Worm (Caenorhabditis elegans) whole organism, L1 larva: ENCODE results near the gene T28A11.20.

Source experiments
- C04F5.9 ChIP-seq: sonication (generic microtip); optimal IDR thresholded peaks from 2 replicates; lab custom pipeline; 2016; ENCODE audit warnings: missing genetic modification characterization, missing compliant biosample characterization
- C16A3.4 ChIP-seq: fragments of 150-350 bp; optimal IDR thresholded peaks from 2 replicates; lab custom pipeline; 2014; ENCODE audit warnings: missing biosample characterization, missing genetic modification characterization
- C34B4.2 ChIP-seq: sonication (generic microtip); optimal IDR thresholded peaks from 2 replicates; lab custom pipeline; 2017; ENCODE audit warnings: mild to moderate bottlenecking, missing genetic modification characterization, missing compliant biosample characterization
- Y116A8C.19 ChIP-seq: sonication (generic microtip); optimal IDR thresholded peaks from 2 replicates; lab custom pipeline; 2016; ENCODE audit warnings: missing compliant biosample characterization, missing genetic modification characterization, borderline replicate concordance
- alr-1 ChIP-seq: fragments of 200-800 bp; sonication (Bioruptor generic); optimal IDR thresholded peaks from 2 replicates; lab custom pipeline; 2018; ENCODE audit warnings: borderline replicate concordance, mild to moderate bottlenecking, missing genetic modification characterization, missing compliant biosample characterization
- aly-2 ChIP-seq: fragments of 150-350 bp; optimal IDR thresholded peaks from 2 replicates; lab custom pipeline; 2014; ENCODE audit warnings: missing biosample characterization, missing genetic modification characterization
- ama-1 ChIP-seq: fragments of 150-350 bp; optimal IDR thresholded peaks from 2 replicates; lab custom pipeline; 2014
- blmp-1 ChIP-seq: fragments of 150-350 bp; optimal IDR thresholded peaks from 2 replicates; lab custom pipeline; 2014; ENCODE audit warnings: missing biosample characterization, missing genetic modification characterization
- ceh-63 ChIP-seq: fragments of 200-800 bp; sonication (Bioruptor generic); optimal IDR thresholded peaks from 2 replicates; lab custom pipeline; 2018; ENCODE audit warnings: mild to moderate bottlenecking, missing genetic modification characterization, missing compliant biosample characterization
- ceh-82 ChIP-seq, 3 experiments: fragments of 150-350 bp in 1 of 3; sonication (generic microtip) in 2 of 3; optimal IDR thresholded peaks; 2 replicates each; lab custom pipeline; 2014 to 2017; ENCODE audit warnings: missing biosample characterization in 3 of 3, missing genetic modification characterization in 3 of 3
- ceh-90 ChIP-seq: sonication (generic microtip); optimal IDR thresholded peaks from 2 replicates; lab custom pipeline; 2016; ENCODE audit warnings: missing genetic modification characterization, missing compliant biosample characterization
- dsc-1 ChIP-seq: sonication (generic microtip); optimal IDR thresholded peaks from 2 replicates; lab custom pipeline; 2016; ENCODE audit warnings: mild to moderate bottlenecking, missing genetic modification characterization, missing compliant biosample characterization
- efl-1 ChIP-seq, 4 experiments: fragments of 150-350 bp; optimal IDR thresholded peaks in 3 of 4; peaks in 1 of 4; 1 replicate in 1 of 4; 2 replicates in 3 of 4; lab custom pipeline; 2014; ENCODE audit warnings: missing biosample characterization in 2 of 4, missing genetic modification characterization in 2 of 4, missing genetic modification reagents in 2 of 4
- efl-3 ChIP-seq: fragments of 200-800 bp; sonication (Bioruptor generic); optimal IDR thresholded peaks from 2 replicates; lab custom pipeline; 2018; ENCODE audit warnings: mild to moderate bottlenecking, missing genetic modification characterization, missing compliant biosample characterization
- egl-13 ChIP-seq: sonication (generic microtip); optimal IDR thresholded peaks from 2 replicates; lab custom pipeline; 2016; ENCODE audit warnings: missing genotype, missing genetic modification reagents, missing genetic modification characterization, missing compliant biosample characterization
- elt-2 ChIP-seq: sonication (generic microtip); optimal IDR thresholded peaks from 2 replicates; lab custom pipeline; 2016; ENCODE audit warnings: missing genetic modification characterization, mild to moderate bottlenecking, inconsistent platforms, missing compliant biosample characterization, missing genetic modification reagents
- ets-5 ChIP-seq: fragments of 200-800 bp; sonication (Bioruptor generic); IDR thresholded peaks from 2 replicates; pipeline ENCODE4 v1.3.6; 2022; ENCODE audit warnings: missing genetic modification characterization, missing compliant biosample characterization
- fkh-10 ChIP-seq: sonication (generic microtip); optimal IDR thresholded peaks from 2 replicates; lab custom pipeline; 2017; ENCODE audit warnings: missing biosample characterization, missing genetic modification reagents, missing genetic modification characterization
- grh-1 ChIP-seq: fragments of 200-800 bp; sonication (Bioruptor generic); IDR thresholded peaks from 2 replicates; pipeline ENCODE4 v1.3.6; 2022; ENCODE audit warnings: missing genetic modification reagents, missing genetic modification characterization, missing compliant biosample characterization
- hlh-4 ChIP-seq: sonication (generic microtip); optimal IDR thresholded peaks from 2 replicates; lab custom pipeline; 2016; ENCODE audit warnings: mild to moderate bottlenecking, missing genetic modification characterization, missing compliant biosample characterization
- hpl-2 ChIP-seq: fragments of 150-350 bp; optimal IDR thresholded peaks from 2 replicates; lab custom pipeline; 2014; ENCODE audit warnings: missing biosample characterization, missing genetic modification reagents, missing genetic modification characterization
- isw-1 ChIP-seq: fragments of 200-800 bp; sonication (Bioruptor generic); IDR thresholded peaks from 2 replicates; pipeline ENCODE4 v1.3.6; 2022; ENCODE audit warnings: missing genetic modification characterization, missing compliant biosample characterization
- jun-1 ChIP-seq: fragments of 150-350 bp; optimal IDR thresholded peaks from 2 replicates; lab custom pipeline; 2014; ENCODE audit warnings: missing biosample characterization, missing genetic modification reagents, missing genetic modification characterization
- lin-14 ChIP-seq: fragments of 200-800 bp; sonication (Bioruptor generic); optimal IDR thresholded peaks from 2 replicates; lab custom pipeline; 2018; ENCODE audit warnings: mild to moderate bottlenecking, missing genetic modification characterization, moderate library complexity, missing compliant biosample characterization
- lin-15B ChIP-seq: fragments of 150-350 bp; sonication (generic microtip); optimal IDR thresholded peaks from 3 replicates; lab custom pipeline; 2014; ENCODE audit warnings: missing biosample characterization, missing genetic modification characterization
- lin-35 ChIP-seq, 2 experiments: fragments of 150-350 bp; optimal IDR thresholded peaks; 2 replicates each; lab custom pipeline; 2014; ENCODE audit warnings: missing biosample characterization in 2 of 2, missing genetic modification characterization in 2 of 2, missing genetic modification reagents in 2 of 2
- lin-39 ChIP-seq: fragments of 150-350 bp; optimal IDR thresholded peaks from 2 replicates; lab custom pipeline; 2014; ENCODE audit warnings: missing biosample characterization, missing genetic modification reagents, missing genetic modification characterization
- lir-3 ChIP-seq: sonication (generic microtip); optimal IDR thresholded peaks from 2 replicates; lab custom pipeline; 2016; ENCODE audit warnings: mild to moderate bottlenecking, missing genetic modification characterization, moderate library complexity, missing compliant biosample characterization; ENCODE audit not compliant: poor library complexity
- lsy-2 ChIP-seq, 2 experiments: fragments of 150-350 bp; optimal IDR thresholded peaks; 2 replicates each; lab custom pipeline; 2014; ENCODE audit warnings: missing biosample characterization in 2 of 2, missing genetic modification characterization in 2 of 2
- mdl-1 ChIP-seq, 2 experiments: fragments of 150-350 bp; optimal IDR thresholded peaks; 2 replicates each; lab custom pipeline; 2014 to 2017; ENCODE audit warnings: missing biosample characterization in 2 of 2, missing genetic modification characterization in 2 of 2, inconsistent platforms in 1 of 2
- mef-2 ChIP-seq: fragments of 150-350 bp; optimal IDR thresholded peaks from 2 replicates; lab custom pipeline; 2014; ENCODE audit warnings: missing biosample characterization, missing genetic modification characterization
- nhr-20 ChIP-seq: sonication (generic microtip); optimal IDR thresholded peaks from 2 replicates; lab custom pipeline; 2016; ENCODE audit warnings: mild to moderate bottlenecking, missing genetic modification characterization, missing compliant biosample characterization
- nhr-237 ChIP-seq: fragments of 150-350 bp; optimal IDR thresholded peaks from 2 replicates; lab custom pipeline; 2014; ENCODE audit warnings: missing biosample characterization, missing genetic modification characterization
- nhr-28 ChIP-seq: fragments of 150-350 bp; optimal IDR thresholded peaks from 2 replicates; lab custom pipeline; 2014; ENCODE audit warnings: missing biosample characterization, missing genetic modification characterization
- nhr-47 ChIP-seq: sonication (generic microtip); optimal IDR thresholded peaks from 2 replicates; lab custom pipeline; 2016; ENCODE audit warnings: mild to moderate bottlenecking, missing genetic modification characterization, moderate library complexity, missing compliant biosample characterization
- nhr-71 ChIP-seq: sonication (generic microtip); optimal IDR thresholded peaks from 2 replicates; lab custom pipeline; 2016; ENCODE audit warnings: mild to moderate bottlenecking, missing genetic modification characterization, moderate library complexity, missing compliant biosample characterization
- nhr-77 ChIP-seq: fragments of 150-350 bp; optimal IDR thresholded peaks from 2 replicates; lab custom pipeline; 2014; ENCODE audit warnings: missing biosample characterization, missing genetic modification characterization
- nhr-85 ChIP-seq: sonication (generic microtip); peaks from one replicate; lab custom pipeline; 2016; ENCODE audit warnings: missing genetic modification characterization, inconsistent platforms, missing compliant biosample characterization
- pag-3 ChIP-seq: sonication (generic microtip); optimal IDR thresholded peaks from 2 replicates; lab custom pipeline; 2017; ENCODE audit warnings: missing genetic modification characterization, mild to moderate bottlenecking, missing compliant biosample characterization, antibody characterized with exemption, borderline replicate concordance; ENCODE audit not compliant: insufficient read depth
- pax-3 ChIP-seq: fragments of 200-800 bp; sonication (Bioruptor generic); optimal IDR thresholded peaks from 2 replicates; lab custom pipeline; 2018; ENCODE audit warnings: mild to moderate bottlenecking, missing genetic modification characterization, moderate library complexity, missing compliant biosample characterization
- pqm-1 ChIP-seq: sonication (generic microtip); optimal IDR thresholded peaks from 3 replicates; lab custom pipeline; 2017; ENCODE audit warnings: missing biosample characterization, missing genetic modification characterization
- rnt-1 ChIP-seq: sonication (generic microtip); optimal IDR thresholded peaks from 2 replicates; lab custom pipeline; 2016; ENCODE audit warnings: mild to moderate bottlenecking, missing genetic modification characterization, moderate library complexity, missing compliant biosample characterization
- snpc-4 ChIP-seq: fragments of 150-350 bp; optimal IDR thresholded peaks from 2 replicates; lab custom pipeline; 2014; ENCODE audit warnings: missing biosample characterization, missing genetic modification characterization
- sptf-1 ChIP-seq: fragments of 150-350 bp; optimal IDR thresholded peaks from 2 replicates; lab custom pipeline; 2014; ENCODE audit warnings: missing biosample characterization, missing genetic modification characterization
- unc-130 ChIP-seq: fragments of 150-350 bp; optimal IDR thresholded peaks from 2 replicates; lab custom pipeline; 2017; ENCODE audit warnings: missing biosample characterization, missing genetic modification characterization, inconsistent platforms
- unc-30 ChIP-seq: sonication (generic microtip); optimal IDR thresholded peaks from 2 replicates; lab custom pipeline; 2017; ENCODE audit warnings: missing biosample characterization, missing genetic modification characterization
- unc-62 ChIP-seq: fragments of 150-350 bp; optimal IDR thresholded peaks from 2 replicates; lab custom pipeline; 2014; ENCODE audit warnings: missing biosample characterization, missing genetic modification reagents, missing genetic modification characterization
- vab-15 ChIP-seq: sonication (generic microtip); optimal IDR thresholded peaks from 2 replicates; lab custom pipeline; 2017; ENCODE audit warnings: missing genotype, mild to moderate bottlenecking, missing genetic modification characterization, missing compliant biosample characterization
- xbp-1 ChIP-seq: sonication (generic microtip); optimal IDR thresholded peaks from 2 replicates; lab custom pipeline; 2016; ENCODE audit warnings: missing genetic modification characterization, missing compliant biosample characterization
- ztf-4 ChIP-seq: fragments of 150-350 bp; optimal IDR thresholded peaks from 2 replicates; lab custom pipeline; 2014; ENCODE audit warnings: missing biosample characterization, missing genetic modification characterization

Gene T28A11.20

ce11 chrV:3316108-3316507, 43.1 kb upstream of the T28A11.20 start, which contains the start of gene F35F10.1:
Gene F35F10.1, plus strand, starts transcription at chrV:3316307.
- TF ChIP-seq grh-1 (GFP tag; lab: Robert Waterston, UW) (peak; percentile 9; the same call in 1 of the 2 replicates), blmp-1 (tag; lab: Kevin White, UChicago) (peak; percentile 37), nhr-85 (tag; lab: Kevin White, UChicago) (peak; percentile 69), nhr-237 (tag; lab: Kevin White, UChicago) (no peak)

ce11 chrV:3315308-3315707, 42.3 kb upstream of the T28A11.20 start, which contains the start of gene arrd-19:
Gene arrd-19, minus strand, starts transcription at chrV:3315516.
- no peak for TF ChIP-seq efl-3 (GFP tag; lab: Kevin White, UChicago)
- TF ChIP-seq nhr-47 (tag; lab: Kevin White, UChicago): peak; percentile 69
- TF ChIP-seq nhr-237 (tag; lab: Kevin White, UChicago): no peak
- no peak for TF ChIP-seq sptf-1 (tag; lab: Kevin White, UChicago)
- TF ChIP-seq pag-3 (tag; lab: Kevin White, UChicago): peak; percentile 67
- no peak for TF ChIP-seq ets-5 (GFP tag; lab: Robert Waterston, UW)
- TF ChIP-seq ceh-82 (tag; optimal IDR thresholded peaks at IDR 0.05; lab: Kevin White, UChicago): peak in 2 of 3 experiments; percentile 36 to 76
- peak; percentile 74 to 75 for TF ChIP-seq efl-1 (optimal IDR thresholded peaks at IDR 0.05; lab: Kevin White, UChicago)
- TF ChIP-seq efl-1 (GFP tag; optimal IDR thresholded peaks at IDR 0.05 in 1 of 2; lab: Kevin White, UChicago): peak; percentile 51 to 95
- no peak for TF ChIP-seq unc-62 (GFP tag; lab: Kevin White, UChicago)
- TF ChIP-seq dsc-1 (tag; lab: Kevin White, UChicago): peak; percentile 46
- no peak for TF ChIP-seq ztf-4 (tag; lab: Kevin White, UChicago)
- TF ChIP-seq hlh-4 (tag; lab: Kevin White, UChicago): no peak
- peak; percentile 72 for TF ChIP-seq nhr-77 (tag; lab: Kevin White, UChicago)
- TF ChIP-seq C04F5.9: no peak
- TF ChIP-seq nhr-71 (tag; lab: Kevin White, UChicago): peak; percentile 88
- peak; percentile 56 for TF ChIP-seq xbp-1
- TF ChIP-seq mdl-1 (tag; optimal IDR thresholded peaks at IDR 0.05; lab: Kevin White, UChicago): peak in 1 of 2 experiments; percentile 71
- TF ChIP-seq lin-35 (GFP tag; optimal IDR thresholded peaks at IDR 0.05; lab: Kevin White, UChicago): peak; percentile 49 to 64
- peak; percentile 78 for TF ChIP-seq rnt-1 (tag; lab: Kevin White, UChicago)
- TF ChIP-seq Y116A8C.19 (tag; lab: Kevin White, UChicago): no peak
- TF ChIP-seq lin-39 (tag; lab: Kevin White, UChicago): no peak
- no peak for TF ChIP-seq pqm-1 (tag; lab: Kevin White, UChicago)
- TF ChIP-seq lsy-2 (tag; optimal IDR thresholded peaks at IDR 0.05; lab: Kevin White, UChicago): peak; percentile 75 to 81
- no peak for TF ChIP-seq ceh-63 (GFP tag; lab: Kevin White, UChicago)
- peak; percentile 16 for TF ChIP-seq elt-2
- no peak for TF ChIP-seq fkh-10 (GFP tag; lab: Kevin White, UChicago)
- peak; percentile 98 for TF ChIP-seq lin-14 (GFP tag; lab: Kevin White, UChicago)
- peak; percentile 21 for TF ChIP-seq lin-15B (tag; lab: Kevin White, UChicago)
- TF ChIP-seq ama-1 (lab: Kevin White, UChicago): no peak
- TF ChIP-seq C16A3.4 (tag; lab: Kevin White, UChicago): peak; percentile 49
- TF ChIP-seq blmp-1 (tag; lab: Kevin White, UChicago): peak; percentile 74
- peak; percentile 63 for TF ChIP-seq unc-130 (tag; lab: Kevin White, UChicago)
- peak; percentile 54 for TF ChIP-seq snpc-4
- TF ChIP-seq alr-1 (tag; lab: Kevin White, UChicago): no peak
- TF ChIP-seq egl-13 (tag; lab: Kevin White, UChicago): peak; percentile 19
- no peak for TF ChIP-seq unc-30 (tag; lab: Kevin White, UChicago)
- TF ChIP-seq vab-15 (tag; lab: Kevin White, UChicago): no peak
- TF ChIP-seq aly-2: no peak
- TF ChIP-seq nhr-20: peak; percentile 84
- TF ChIP-seq pax-3 (tag; lab: Kevin White, UChicago): no peak
- TF ChIP-seq isw-1 (GFP tag; lab: Robert Waterston, UW): peak; percentile 38; the same call in 1 of the 2 replicates
- no peak for TF ChIP-seq nhr-28 (tag; lab: Kevin White, UChicago)
- no peak for TF ChIP-seq lir-3 (tag; lab: Kevin White, UChicago)
- TF ChIP-seq mef-2 (tag; lab: Kevin White, UChicago): no peak
- TF ChIP-seq ceh-90 (tag; lab: Kevin White, UChicago): no peak
- peak; percentile 97 for TF ChIP-seq nhr-85 (tag; lab: Kevin White, UChicago)
- TF ChIP-seq jun-1 (tag; lab: Kevin White, UChicago): peak; percentile 29
- TF ChIP-seq hpl-2 (GFP tag; lab: Kevin White, UChicago): no peak
- no peak for TF ChIP-seq C34B4.2 (tag; lab: Kevin White, UChicago)
